Fruit fly (Drosophila melanogaster) whole organism, embryonic: Measurements from ENCODE around the gene Fbp1.

Experiments used
- CTCF ChIP-seq: fragments of 200-800 bp; sonication (Bioruptor generic); optimal IDR thresholded peaks from 2 replicates; lab custom pipeline; 2017; ENCODE audit warnings: missing biosample characterization, mild to moderate bottlenecking, missing genetic modification characterization, moderate library complexity
- Dp ChIP-seq: fragments of 200-800 bp; sonication (Bioruptor generic); optimal IDR thresholded peaks from 2 replicates; lab custom pipeline; 2018; ENCODE audit warnings: missing biosample characterization, mild to moderate bottlenecking, missing genetic modification characterization, moderate library complexity
- Hr3 ChIP-seq: fragments of 200-800 bp; sonication (Bioruptor generic); optimal IDR thresholded peaks from 3 replicates; lab custom pipeline; 2016; ENCODE audit warnings: missing biosample characterization, missing genetic modification characterization
- Lim3 ChIP-seq: fragments of 200-800 bp; sonication (Bioruptor generic); IDR thresholded peaks from 2 replicates; pipeline ENCODE4 v1.3.6; 2022; ENCODE audit warnings: missing biosample characterization, missing genetic modification characterization

- TF ChIP-seq Hr3 (GFP tag; lab: Kevin White, UChicago) (no peak), CTCF (GFP tag; lab: Kevin White, UChicago) (no peak), Dp (no peak), Lim3 (no peak)
These were observed 10.2 kb upstream of the Fbp1 start, which contains the start of gene Sox21a for dm6 chr3L:14108068-14108520.
